Worm (Caenorhabditis elegans) whole organism, late embryonic: ENCODE measurements around the gene T24H10.1.

ENCODE experiments used
- ama-1 ChIP-seq: fragments of 150-350 bp; optimal IDR thresholded peaks from 2 replicates; lab custom pipeline; 2014
- ceh-19 ChIP-seq: fragments of 200-800 bp; sonication (Bioruptor generic); optimal IDR thresholded peaks from 2 replicates; lab custom pipeline; 2018; ENCODE audit warnings: mild to moderate bottlenecking, missing genetic modification characterization, missing compliant biosample characterization
- ceh-30 ChIP-seq: fragments of 150-350 bp; optimal IDR thresholded peaks from 2 replicates; lab custom pipeline; 2014; ENCODE audit warnings: missing biosample characterization, missing genetic modification characterization
- ceh-31 ChIP-seq: sonication (generic microtip); optimal IDR thresholded peaks from 2 replicates; lab custom pipeline; 2016; ENCODE audit warnings: missing genetic modification characterization, missing compliant biosample characterization
- ceh-9 ChIP-seq: sonication (generic microtip); optimal IDR thresholded peaks from 2 replicates; lab custom pipeline; 2016; ENCODE audit warnings: mild to moderate bottlenecking, missing genetic modification characterization, inconsistent platforms, missing compliant biosample characterization
- dve-1 ChIP-seq: sonication (generic microtip); optimal IDR thresholded peaks from 2 replicates; lab custom pipeline; 2017; ENCODE audit warnings: antibody characterized with exemption, mild to moderate bottlenecking, missing genetic modification characterization, missing compliant biosample characterization
- elt-2 ChIP-seq: sonication (generic microtip); optimal IDR thresholded peaks from 2 replicates; lab custom pipeline; 2016; ENCODE audit warnings: missing genetic modification reagents, missing genetic modification characterization, missing compliant biosample characterization
- eyg-1 ChIP-seq: sonication (generic microtip); optimal IDR thresholded peaks from 2 replicates; lab custom pipeline; 2016; ENCODE audit warnings: missing genotype, missing genetic modification characterization, missing compliant biosample characterization
- fkh-10 ChIP-seq: fragments of 150-350 bp; optimal IDR thresholded peaks from 2 replicates; lab custom pipeline; 2014; ENCODE audit warnings: missing biosample characterization, missing genetic modification reagents, missing genetic modification characterization
- nfya-1 ChIP-seq: sonication (generic microtip); optimal IDR thresholded peaks from 2 replicates; lab custom pipeline; 2017; ENCODE audit warnings: missing genetic modification characterization, mild to moderate bottlenecking, missing compliant biosample characterization, antibody characterized with exemption, moderate library complexity
- nhr-11 ChIP-seq: fragments of 150-350 bp; optimal IDR thresholded peaks from 2 replicates; lab custom pipeline; 2014; ENCODE audit warnings: missing biosample characterization, missing genetic modification characterization
- odd-2 ChIP-seq: sonication (generic microtip); optimal IDR thresholded peaks from 2 replicates; lab custom pipeline; 2017; ENCODE audit warnings: antibody characterized with exemption, mild to moderate bottlenecking, missing genetic modification characterization, missing compliant biosample characterization
- pha-4 ChIP-seq: fragments of 150-350 bp; optimal IDR thresholded peaks from 2 replicates; lab custom pipeline; 2018; ENCODE audit warnings: missing biosample characterization, missing genetic modification reagents, missing genetic modification characterization
- ztf-16 ChIP-seq: sonication (generic microtip); optimal IDR thresholded peaks from 2 replicates; lab custom pipeline; 2017; ENCODE audit warnings: missing genetic modification characterization, missing compliant biosample characterization

DNA sequence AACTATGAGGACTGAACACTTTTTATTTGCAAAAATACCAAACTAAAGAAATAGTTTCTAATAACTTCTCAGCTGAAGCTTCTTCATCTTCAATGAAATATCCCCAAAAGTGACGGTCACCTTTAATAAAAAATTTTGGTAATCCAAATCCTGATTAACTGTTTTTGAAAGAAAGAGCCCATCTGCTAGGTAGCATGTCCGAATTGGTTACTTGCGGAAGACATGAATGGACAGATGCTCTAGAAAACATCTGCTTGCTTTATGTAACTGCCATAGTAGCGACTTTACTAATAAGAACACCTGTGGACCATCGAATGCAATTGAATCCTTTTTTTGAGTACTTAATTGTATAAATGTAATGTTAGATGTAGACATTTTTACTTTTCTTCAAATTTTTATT is 40.2 kb upstream of the T24H10.1 start:
- TF ChIP-seq dve-1: no peak
- no peak for TF ChIP-seq elt-2
- no peak for TF ChIP-seq nfya-1 (tag; lab: Kevin White, UChicago)
- no peak for TF ChIP-seq nhr-11 (tag; lab: Kevin White, UChicago)
- no peak for TF ChIP-seq fkh-10 (GFP tag; lab: Kevin White, UChicago)
- no peak for TF ChIP-seq eyg-1 (tag; lab: Kevin White, UChicago)
- TF ChIP-seq ztf-16 (tag; lab: Kevin White, UChicago): no peak
- TF ChIP-seq ceh-31: no peak
- TF ChIP-seq odd-2 (tag; lab: Kevin White, UChicago): no peak
- TF ChIP-seq ceh-9 (tag; lab: Kevin White, UChicago): no peak
- no peak for TF ChIP-seq ceh-19 (GFP tag; lab: Kevin White, UChicago)
- peak; percentile 56 for TF ChIP-seq ama-1 (lab: Kevin White, UChicago)
- no peak for TF ChIP-seq ceh-30 (tag; lab: Kevin White, UChicago)
- TF ChIP-seq pha-4 (tag; lab: Kevin White, UChicago): no peak
